Fruit fly (Drosophila melanogaster) S2 (cell line): Measurements from ENCODE around the gene CG15564.

ENCODE experiments used
- CG8478 ChIP-seq: fragments of >200 bp; optimal IDR thresholded peaks from 2 replicates; lab custom pipeline; 2018
- CTCF ChIP-seq, 2 experiments: fragments of >200 bp; optimal IDR thresholded peaks; 2 replicates each; lab custom pipeline; 2018

DNA sequence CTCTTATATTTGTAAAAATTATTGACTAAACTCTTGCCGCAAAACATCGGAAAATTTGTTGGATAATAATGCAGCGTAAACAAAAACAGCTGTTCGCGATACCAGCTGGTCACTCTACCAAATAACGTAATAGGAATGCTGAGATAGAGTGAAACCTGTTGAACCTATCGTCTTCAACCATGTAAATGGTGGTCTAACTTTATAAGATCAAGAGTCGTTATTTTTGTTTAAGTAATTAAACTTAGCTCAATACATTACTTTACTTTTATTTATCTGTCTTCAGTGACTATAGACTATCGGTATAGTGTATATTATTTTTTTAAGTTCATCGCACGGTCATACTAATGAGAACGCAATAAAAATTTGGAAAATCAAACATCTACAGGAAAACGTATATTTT, 19.6 kb upstream of the CG15564 start, which contains the start of the genes CG1750 and spn-F:
- TF ChIP-seq CTCF (optimal IDR thresholded peaks at IDR 0.05; lab: Kevin White, UChicago) (no peak), CG8478 (lab: Kevin White, UChicago) (no peak)
